Worm (Caenorhabditis elegans) whole organism, L3 larva: ENCODE results near the gene clr-1.
A peak's percentile ranks its signal among the peaks of the same experiment; 100 is the strongest.

Experiments used
- R02D3.7 ChIP-seq: fragments of 150-350 bp; optimal IDR thresholded peaks from 2 replicates; lab custom pipeline; 2014; ENCODE audit warnings: missing biosample characterization, missing genetic modification characterization
- ZK546.5 ChIP-seq: sonication (generic microtip); optimal IDR thresholded peaks from 2 replicates; lab custom pipeline; 2017; ENCODE audit warnings: missing biosample characterization, missing genetic modification characterization
- ama-1 ChIP-seq: fragments of 150-350 bp; optimal IDR thresholded peaks from 2 replicates; lab custom pipeline; 2018
- ceh-16 ChIP-seq: sonication (generic microtip); optimal IDR thresholded peaks from 2 replicates; lab custom pipeline; 2017; ENCODE audit warnings: missing biosample characterization, missing genetic modification characterization
- ceh-82 ChIP-seq: fragments of 150-350 bp; optimal IDR thresholded peaks from 2 replicates; lab custom pipeline; 2014; ENCODE audit warnings: missing biosample characterization, missing genetic modification characterization
- ceh-9 ChIP-seq: sonication (generic microtip); optimal IDR thresholded peaks from 2 replicates; lab custom pipeline; 2018; ENCODE audit warnings: missing biosample characterization, missing genetic modification characterization
- daf-12 ChIP-seq: fragments of 150-350 bp; optimal IDR thresholded peaks from 2 replicates; lab custom pipeline; 2014; ENCODE audit warnings: missing biosample characterization, missing genetic modification reagents, missing genetic modification characterization
- egl-5 ChIP-seq: fragments of 150-350 bp; optimal IDR thresholded peaks from 2 replicates; lab custom pipeline; 2017; ENCODE audit warnings: missing biosample characterization, missing genetic modification reagents, missing genetic modification characterization, inconsistent platforms
- elt-2 ChIP-seq: sonication (generic microtip); optimal IDR thresholded peaks from 2 replicates; lab custom pipeline; 2016; ENCODE audit warnings: missing genetic modification reagents, mild to moderate bottlenecking, missing genetic modification characterization, missing compliant biosample characterization
- elt-3 ChIP-seq, 3 experiments: fragments of 150-350 bp in 1 of 3; sonication (generic microtip) in 2 of 3; optimal IDR thresholded peaks; 2 replicates in 2 of 3; 4 replicates in 1 of 3; lab custom pipeline; 2014 to 2017; ENCODE audit warnings: missing biosample characterization in 3 of 3, missing genetic modification characterization in 3 of 3
- eor-1 ChIP-seq, 2 experiments: fragments of 150-350 bp; optimal IDR thresholded peaks; 2 replicates each; lab custom pipeline; 2014 to 2018; ENCODE audit warnings: missing biosample characterization in 2 of 2, missing genetic modification characterization in 2 of 2
- fkh-10 ChIP-seq: sonication (generic microtip); optimal IDR thresholded peaks from 2 replicates; lab custom pipeline; 2017; ENCODE audit warnings: missing biosample characterization, missing genetic modification reagents, missing genetic modification characterization
- fkh-2 ChIP-seq: fragments of 150-350 bp; optimal IDR thresholded peaks from 2 replicates; lab custom pipeline; 2014; ENCODE audit warnings: missing biosample characterization, missing genetic modification reagents, missing genetic modification characterization
- fos-1 ChIP-seq: fragments of 150-350 bp; optimal IDR thresholded peaks from 2 replicates; lab custom pipeline; 2014; ENCODE audit warnings: missing biosample characterization, missing genetic modification characterization
- jun-1 ChIP-seq: fragments of 150-350 bp; optimal IDR thresholded peaks from 2 replicates; lab custom pipeline; 2014; ENCODE audit warnings: missing biosample characterization, missing genetic modification reagents, missing genetic modification characterization
- lin-15B ChIP-seq: fragments of 150-350 bp; optimal IDR thresholded peaks from 2 replicates; lab custom pipeline; 2014; ENCODE audit warnings: missing biosample characterization, missing genetic modification characterization
- lin-39 ChIP-seq: fragments of 150-350 bp; optimal IDR thresholded peaks from 2 replicates; lab custom pipeline; 2018; ENCODE audit warnings: missing biosample characterization, missing genetic modification reagents, missing genetic modification characterization
- lsy-12 ChIP-seq: sonication (generic microtip); optimal IDR thresholded peaks from 2 replicates; lab custom pipeline; 2016; ENCODE audit warnings: mild to moderate bottlenecking, missing genetic modification characterization, missing compliant biosample characterization
- mdl-1 ChIP-seq: fragments of 150-350 bp; optimal IDR thresholded peaks from 2 replicates; lab custom pipeline; 2014; ENCODE audit warnings: missing biosample characterization, missing genetic modification characterization
- mml-1 ChIP-seq: fragments of 150-350 bp; sonication (generic microtip); optimal IDR thresholded peaks from 3 replicates; lab custom pipeline; 2014; ENCODE audit warnings: missing biosample characterization, missing genetic modification characterization
- nfya-1 ChIP-seq: sonication (generic microtip); optimal IDR thresholded peaks from 2 replicates; lab custom pipeline; 2017; ENCODE audit warnings: missing genetic modification characterization, mild to moderate bottlenecking, missing compliant biosample characterization, antibody characterized with exemption, moderate library complexity; ENCODE audit not compliant: insufficient read depth
- nhr-12 ChIP-seq: fragments of 150-350 bp; optimal IDR thresholded peaks from 2 replicates; lab custom pipeline; 2014; ENCODE audit warnings: missing biosample characterization, missing genetic modification characterization
- nhr-237 ChIP-seq: fragments of 150-350 bp; optimal IDR thresholded peaks from 2 replicates; lab custom pipeline; 2014; ENCODE audit warnings: missing biosample characterization, missing genetic modification characterization
- nhr-25 ChIP-seq: sonication (generic microtip); optimal IDR thresholded peaks from 2 replicates; lab custom pipeline; 2017; ENCODE audit warnings: missing biosample characterization, missing genetic modification characterization
- nhr-43 ChIP-seq: sonication (generic microtip); optimal IDR thresholded peaks from 2 replicates; lab custom pipeline; 2016; ENCODE audit warnings: mild to moderate bottlenecking, missing genetic modification characterization, missing compliant biosample characterization; ENCODE audit not compliant: poor library complexity, severe bottlenecking
- nhr-67 ChIP-seq: fragments of 150-350 bp; optimal IDR thresholded peaks from 2 replicates; lab custom pipeline; 2014; ENCODE audit warnings: missing biosample characterization, missing genetic modification characterization
- nhr-76 ChIP-seq: fragments of 150-350 bp; sonication (generic microtip); optimal IDR thresholded peaks from 5 replicates; lab custom pipeline; 2014; ENCODE audit warnings: missing biosample characterization, missing genetic modification characterization
- nhr-77 ChIP-seq: fragments of 150-350 bp; optimal IDR thresholded peaks from 2 replicates; lab custom pipeline; 2014; ENCODE audit warnings: missing biosample characterization, missing genetic modification characterization
- pha-4 ChIP-seq: fragments of 150-350 bp; optimal IDR thresholded peaks from 2 replicates; lab custom pipeline; 2014; ENCODE audit warnings: missing biosample characterization, missing genetic modification reagents, missing genetic modification characterization
- pqm-1 ChIP-seq: fragments of 150-350 bp; optimal IDR thresholded peaks from 2 replicates; lab custom pipeline; 2017; ENCODE audit warnings: missing biosample characterization, missing genetic modification characterization, inconsistent platforms
- snpc-4 ChIP-seq: fragments of 150-350 bp; optimal IDR thresholded peaks from 2 replicates; lab custom pipeline; 2014; ENCODE audit warnings: missing biosample characterization, missing genetic modification characterization
- tbx-2 ChIP-seq: sonication (generic microtip); optimal IDR thresholded peaks from 2 replicates; lab custom pipeline; 2016; ENCODE audit warnings: mild to moderate bottlenecking, missing genetic modification characterization, missing compliant biosample characterization
- unc-39 ChIP-seq: sonication (generic microtip); optimal IDR thresholded peaks from 4 replicates; lab custom pipeline; 2017; ENCODE audit warnings: missing biosample characterization, missing genetic modification characterization
- zag-1 ChIP-seq: fragments of 150-350 bp; optimal IDR thresholded peaks from 2 replicates; lab custom pipeline; 2014; ENCODE audit warnings: missing biosample characterization, missing genetic modification characterization
- ztf-4 ChIP-seq: fragments of 150-350 bp; optimal IDR thresholded peaks from 2 replicates; lab custom pipeline; 2014; ENCODE audit warnings: missing biosample characterization, missing genetic modification characterization

Gene clr-1

DNA sequence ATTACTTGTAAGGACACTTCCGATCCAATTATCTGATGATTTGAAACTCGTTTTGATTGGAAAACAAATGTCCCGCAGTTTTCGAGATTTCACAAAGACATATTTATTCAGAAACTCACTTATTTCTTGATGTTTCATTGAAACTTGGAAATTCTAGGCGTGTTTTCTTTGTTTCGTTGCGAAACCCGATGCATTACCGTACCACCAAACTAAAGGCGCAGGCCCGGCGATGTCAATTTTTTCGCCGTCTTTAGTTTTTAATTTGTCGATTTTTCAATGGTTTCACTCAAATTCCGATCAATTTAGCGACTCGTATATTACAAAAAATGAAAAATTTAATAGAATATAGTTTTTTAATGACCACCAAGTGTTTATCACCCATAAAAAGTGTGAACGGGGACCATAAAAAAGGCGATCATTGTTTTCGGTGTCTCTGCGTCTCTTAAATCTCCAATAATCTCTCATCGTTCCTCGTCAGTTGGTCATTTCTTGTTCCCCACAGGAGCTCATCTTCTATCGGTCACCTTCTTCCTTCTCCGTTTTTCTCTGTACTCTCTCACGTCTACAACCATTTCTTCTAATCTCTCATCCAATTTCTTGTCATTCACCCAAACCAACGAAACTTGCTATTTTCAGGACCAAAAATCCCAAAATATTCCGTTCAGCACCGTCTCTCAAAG is at the start of gene clr-1:
clr-1 (plus strand) TSS at position 630 of the 680 bp plus-strand sequence.
- TF ChIP-seq lin-39 (tag; lab: Kevin White, UChicago) = no peak
- TF ChIP-seq nfya-1 (tag; lab: Kevin White, UChicago) = peak; percentile 7
- no peak for TF ChIP-seq snpc-4

- no peak for TF ChIP-seq nhr-67 (tag; lab: Kevin White, UChicago)
- no peak for TF ChIP-seq nhr-237 (tag; lab: Kevin White, UChicago)
Observed at ce11 chrII:5417905-5418304, 48.3 kb upstream of the clr-1 start.

DNA sequence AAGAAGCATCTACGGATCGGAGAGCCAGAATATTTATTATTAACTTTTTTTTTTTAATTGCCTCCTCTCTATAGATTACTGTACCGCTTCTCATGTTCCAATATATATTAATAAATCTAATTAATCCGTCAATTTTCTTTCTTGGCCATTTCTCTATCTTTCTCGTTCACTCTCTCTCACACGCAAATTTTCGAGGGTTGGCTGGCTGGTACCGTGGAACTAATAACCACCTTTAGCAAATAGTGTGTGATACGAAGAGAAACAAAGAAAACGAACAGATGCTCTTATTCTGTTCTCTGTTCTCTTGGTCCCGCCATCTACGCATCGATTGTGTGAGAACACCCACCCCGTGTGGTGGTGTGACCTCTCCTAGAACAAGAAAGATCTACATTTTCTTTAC is 47.8 kb upstream of the clr-1 start:
- TF ChIP-seq nhr-25 (tag; lab: Kevin White, UChicago) = no peak
- TF ChIP-seq nfya-1 (tag; lab: Kevin White, UChicago) = no peak
- TF ChIP-seq unc-39 (tag; lab: Kevin White, UChicago) = no peak
- TF ChIP-seq pha-4 = no peak

DNA sequence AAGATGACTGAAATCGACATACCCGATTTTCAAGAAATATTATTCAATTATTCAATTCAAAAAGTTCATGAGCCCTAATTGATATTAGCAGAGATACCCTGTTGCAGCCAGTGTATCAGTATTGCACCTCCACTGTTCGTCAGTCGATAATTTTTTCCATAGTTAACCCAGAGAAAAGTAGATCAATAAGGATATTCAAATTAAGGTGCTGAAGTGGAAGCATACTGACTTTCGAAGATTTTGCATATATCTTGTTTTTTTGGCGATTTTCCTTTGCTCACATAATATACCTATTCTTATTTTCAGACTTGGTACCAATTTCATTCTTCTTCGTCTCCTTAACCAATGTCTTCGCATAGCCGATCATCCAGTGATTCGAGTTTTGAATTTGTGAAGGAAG is 47.2 kb upstream of the clr-1 start, which contains the start of gene EEED8.15:
EEED8.15 (plus strand) TSS at position 301 of the 400 bp plus-strand sequence.
- no peak for TF ChIP-seq egl-5 (tag; lab: Kevin White, UChicago)
- TF ChIP-seq nhr-76 (tag; lab: Kevin White, UChicago) = no peak
- TF ChIP-seq nhr-77 (tag; lab: Kevin White, UChicago) = no peak
- TF ChIP-seq ztf-4 (tag; lab: Kevin White, UChicago) = no peak
- TF ChIP-seq ZK546.5 (tag; lab: Kevin White, UChicago) = no peak
- no peak for TF ChIP-seq snpc-4
- TF ChIP-seq nhr-237 (tag; lab: Kevin White, UChicago) = no peak
- no peak for TF ChIP-seq ama-1 (lab: Kevin White, UChicago)
- TF ChIP-seq fos-1 (tag; lab: Kevin White, UChicago) = no peak
- no peak for TF ChIP-seq fkh-2 (tag; lab: Kevin White, UChicago)
- no peak for TF ChIP-seq ceh-16
- no peak for TF ChIP-seq eor-1 (tag; optimal IDR thresholded peaks at IDR 0.05; lab: Kevin White, UChicago)

ce11 chrII:5420947-5421614 is 45.1 kb upstream of the clr-1 start, which contains the start of gene tofu-6:
TSS of gene tofu-6 (plus strand) at chrII:5421248.
- TF ChIP-seq fkh-10 (GFP tag; lab: Kevin White, UChicago) (no peak), tbx-2 (tag; lab: Kevin White, UChicago) (no peak), nhr-237 (tag; lab: Kevin White, UChicago) (no peak), nhr-77 (tag; lab: Kevin White, UChicago) (no peak), zag-1 (tag; lab: Kevin White, UChicago) (no peak), nhr-43 (tag; lab: Kevin White, UChicago) (no peak), ceh-9 (tag; lab: Kevin White, UChicago) (no peak), nhr-25 (tag; lab: Kevin White, UChicago) (peak; percentile 13), pha-4 (peak; percentile 71), unc-39 (tag; lab: Kevin White, UChicago) (no peak), ceh-16 (no peak), nfya-1 (tag; lab: Kevin White, UChicago) (peak; percentile 45), daf-12 (tag; lab: Kevin White, UChicago) (no peak), jun-1 (tag; lab: Kevin White, UChicago) (no peak), pqm-1 (no peak), elt-3 (tag; optimal IDR thresholded peaks at IDR 0.05; lab: Kevin White, UChicago) (no peak), snpc-4 (no peak), eor-1 (tag; optimal IDR thresholded peaks at IDR 0.05; lab: Kevin White, UChicago) (no peak), lsy-12 (tag; lab: Kevin White, UChicago) (no peak), egl-5 (tag; lab: Kevin White, UChicago) (no peak), lin-15B (tag; lab: Kevin White, UChicago) (no peak)

- TF ChIP-seq R02D3.7 (no peak), ceh-9 (tag; lab: Kevin White, UChicago) (no peak), ceh-82 (tag; lab: Kevin White, UChicago) (no peak), nhr-12 (tag; lab: Kevin White, UChicago) (no peak), mdl-1 (tag; lab: Kevin White, UChicago) (no peak), elt-2 (tag; lab: Kevin White, UChicago) (peak; percentile 6), jun-1 (tag; lab: Kevin White, UChicago) (no peak), lin-15B (tag; lab: Kevin White, UChicago) (no peak), mml-1 (tag; lab: Kevin White, UChicago) (no peak)
Observed at ce11 chrII:5423832-5424231, 42.3 kb upstream of the clr-1 start, which contains the start of gene F07F6.7. TSS of gene F07F6.7 (minus strand) at chrII:5423858.
